Worm (Caenorhabditis elegans): ENCODE measurements around the gene T26C5.2.

T26C5.2 gene

DNA sequence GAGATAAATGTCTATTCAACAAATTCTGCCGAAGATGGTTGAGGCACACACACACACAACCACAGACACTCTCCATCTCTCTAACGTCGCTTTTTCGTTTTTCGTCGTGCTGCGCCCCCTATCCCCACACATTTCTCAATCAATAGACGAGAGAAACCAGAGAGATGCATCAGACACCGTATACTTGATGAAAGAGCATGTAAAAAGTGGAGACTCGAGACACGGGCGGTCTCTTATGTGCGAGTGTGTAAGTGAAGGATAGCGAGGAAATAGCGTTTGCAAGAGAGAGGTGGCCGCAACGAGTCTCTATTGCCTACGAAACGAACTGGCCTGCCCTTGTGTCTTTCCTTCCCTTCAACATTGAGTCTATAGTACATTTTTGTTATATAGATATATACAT lies 49.8 kb downstream of the T26C5.2 start (continued):
- TF ChIP-seq dmd-8 (GFP tag; IDR thresholded peaks at IDR 0.05) (0 out of 2 replicates have a peak, but pooled peaks have one; percentile 31), skn-1 (tag; optimal IDR thresholded peaks at IDR 0.05) (no peak), set-16 (GFP tag; IDR thresholded peaks at IDR 0.05) (peak; percentile 51), fkh-10 (GFP tag; optimal IDR thresholded peaks at IDR 0.05) (peak; percentile 59), nhr-102 (tag; optimal IDR thresholded peaks at IDR 0.05) (peak; percentile 59), nhr-28 (tag; optimal IDR thresholded peaks at IDR 0.05) (peak; percentile 100), sdz-12 (GFP tag; optimal IDR thresholded peaks at IDR 0.05) (no peak), F26F4.8 (GFP tag; conservative IDR thresholded peaks at IDR 0.05) (no peak), egl-27 (tag; optimal IDR thresholded peaks at IDR 0.05) (no peak), ceh-44 (GFP tag; IDR thresholded peaks at IDR 0.05) (0 out of 2 replicates have a peak, but pooled peaks have one; percentile 14), unc-62 (GFP tag; optimal IDR thresholded peaks at IDR 0.05 in 1 of 2) (peak in 1 of 2 experiments; percentile 98), unc-62 (tag; optimal IDR thresholded peaks at IDR 0.05) (no peak), egl-43 (GFP tag; IDR thresholded peaks at IDR 0.05) (peak; percentile 82), D1046.2 (GFP tag; IDR thresholded peaks at IDR 0.05) (0 out of 2 replicates have a peak, but pooled peaks have one; percentile 42), lin-13 (GFP tag; optimal IDR thresholded peaks at IDR 0.05) (peak; percentile 90), zfp-3 (GFP tag; conservative IDR thresholded peaks at IDR 0.05) (peak; percentile 71; the same call in 1 of the 2 replicates), T20F7.1 (GFP tag; optimal IDR thresholded peaks at IDR 0.05) (peak; percentile 60), nhr-77 (tag; optimal IDR thresholded peaks at IDR 0.05) (peak; percentile 93), rbr-2 (tag; optimal IDR thresholded peaks at IDR 0.05) (peak; percentile 88), nhr-41 (GFP tag; IDR thresholded peaks at IDR 0.05) (peak; percentile 76), dve-1 (tag; optimal IDR thresholded peaks at IDR 0.05; ENCODE audit: insufficient read depth) (peak; percentile 87), zag-1 (tag; optimal IDR thresholded peaks at IDR 0.05) (no peak), Y48G9A.11 (GFP tag; IDR thresholded peaks at IDR 0.05) (no peak), ceh-62 (tag; optimal IDR thresholded peaks at IDR 0.05) (no peak), snpc-1.2 (GFP tag; IDR thresholded peaks at IDR 0.05) (no peak), lin-29 (GFP tag; IDR thresholded peaks at IDR 0.05) (no peak), lin-39 (tag; optimal IDR thresholded peaks at IDR 0.05) (peak; percentile 59), ceh-28 (tag; optimal IDR thresholded peaks at IDR 0.05) (peak; percentile 81), lin-1 (GFP tag; IDR thresholded peaks at IDR 0.05) (peak; percentile 74), ZK546.5 (tag; optimal IDR thresholded peaks at IDR 0.05) (no peak), tra-1 (GFP tag; IDR thresholded peaks at IDR 0.05) (peak; percentile 78), ztf-11 (tag; optimal IDR thresholded peaks at IDR 0.05) (no peak), hif-1 (tag; optimal IDR thresholded peaks at IDR 0.05) (peak; percentile 46 to 86), daf-16 (GFP tag; optimal IDR thresholded peaks at IDR 0.05) (peak; percentile 64), daf-16 (tag; optimal IDR thresholded peaks at IDR 0.05) (peak; percentile 76), F44E2.7 (GFP tag; IDR thresholded peaks at IDR 0.05) (0 out of 2 replicates have a peak, but pooled peaks have one; percentile 27), nhr-10 (tag; optimal IDR thresholded peaks at IDR 0.05) (peak; percentile 39), lim-7 (GFP tag; IDR thresholded peaks at IDR 0.05) (no peak), snpc-4 (tag; optimal IDR thresholded peaks at IDR 0.05) (no peak), aha-1 (tag) (peak; percentile 97), Y5F2A.4 (GFP tag; optimal IDR thresholded peaks at IDR 0.05) (no peak), daf-19 (GFP tag; conservative IDR thresholded peaks at IDR 0.05) (0 out of 2 replicates have a peak, but pooled peaks have one; percentile 12), duxl-1 (tag; optimal IDR thresholded peaks at IDR 0.05; ENCODE audit: poor library complexity) (peak; percentile 69), hlh-30 (tag; optimal IDR thresholded peaks at IDR 0.05; ENCODE audit: insufficient read depth) (peak; percentile 94), ctbp-1 (GFP tag; IDR thresholded peaks at IDR 0.05) (peak; percentile 89), F37D6.2 (tag; optimal IDR thresholded peaks at IDR 0.05) (peak; percentile 80), madf-9 (GFP tag; conservative IDR thresholded peaks at IDR 0.05) (0 out of 2 replicates have a peak, but pooled peaks have one; percentile 23), ztf-7 (tag; optimal IDR thresholded peaks at IDR 0.05) (peak; percentile 66), mxl-2 (GFP tag; conservative IDR thresholded peaks at IDR 0.05) (no peak), mdl-1 (tag; optimal IDR thresholded peaks at IDR 0.05) (peak; percentile 41 to 93), ceh-20 (GFP tag; IDR thresholded peaks at IDR 0.05) (peak; percentile 45; the same call in 1 of the 2 replicates)
